Fruit fly (Drosophila melanogaster) whole organism, larva: Measurements from ENCODE around the gene fz2.

Experiments used
- noc ChIP-seq: fragments of 200-800 bp; sonication (Bioruptor generic); optimal IDR thresholded peaks from 3 replicates; lab custom pipeline; 2019; ENCODE audit warnings: missing biosample characterization, mild to moderate bottlenecking, missing genetic modification characterization, moderate library complexity

fz2 gene

dm6 chr3L:19234922-19235702 is at the start of gene fz2:
TSS of gene fz2 (minus strand) at chr3L:19235373.
- TF ChIP-seq noc (tag; lab: Kevin White, UChicago) = no peak

dm6 chr3L:19280700-19281099 is 45.5 kb upstream of the fz2 start, which contains the start of gene CG14089:
TSS of gene CG14089 (minus strand) at chr3L:19280800.
- TF ChIP-seq noc (tag; lab: Kevin White, UChicago) = no peak

dm6 chr3L:19280283-19280682 is 45.1 kb upstream of the fz2 start:
- TF ChIP-seq noc (tag; lab: Kevin White, UChicago) = no peak

- TF ChIP-seq noc (tag; lab: Kevin White, UChicago) = no peak
These were observed 40.3 kb upstream of the fz2 start, which contains the start of gene CG14086 for dm6 chr3L:19275491-19275890. TSS of gene CG14086 (plus strand) at chr3L:19275791.

- TF ChIP-seq noc (tag; lab: Kevin White, UChicago) = no peak
These were observed 35.4 kb upstream of the fz2 start, which contains the start of gene CG14088 for dm6 chr3L:19270542-19270941. TSS of gene CG14088 (minus strand) at chr3L:19270642.

dm6 chr3L:19268720-19269401 is 33.7 kb upstream of the fz2 start, which contains the start of the genes Aldh7A1 and CG14085:
TSS of gene Aldh7A1 (minus strand) at chr3L:19268913.
TSS of gene CG14085 (plus strand) at chr3L:19269351.
- TF ChIP-seq noc (tag; lab: Kevin White, UChicago) = peak; percentile 83

- no peak for TF ChIP-seq noc (tag; lab: Kevin White, UChicago)
These were observed 30.6 kb upstream of the fz2 start, which contains the start of gene CG45081 for dm6 chr3L:19265761-19266160. TSS of gene CG45081 (plus strand) at chr3L:19266061.

dm6 chr3L:19264141-19264487 is 28.9 kb upstream of the fz2 start, which contains the start of gene Max:
TSS of gene Max (minus strand) at chr3L:19264184.
- peak; percentile 63 for TF ChIP-seq noc (tag; lab: Kevin White, UChicago)

- no peak for TF ChIP-seq noc (tag; lab: Kevin White, UChicago)
These were observed 28.4 kb upstream of the fz2 start, which contains the start of the genes CG42374 and Mettl5 for dm6 chr3L:19263480-19264140. TSS of gene CG42374 (plus strand) at chr3L:19263766. TSS of gene Mettl5 (plus strand) at chr3L:19263766.

dm6 chr3L:19261720-19262119 is 26.5 kb upstream of the fz2 start:
- TF ChIP-seq noc (tag; lab: Kevin White, UChicago) = no peak

dm6 chr3L:19261213-19261612 is 26.0 kb upstream of the fz2 start, which contains the start of gene Bet1:
TSS of gene Bet1 (plus strand) at chr3L:19261394.
- TF ChIP-seq noc (tag; lab: Kevin White, UChicago) = no peak

- peak; percentile 59 for TF ChIP-seq noc (tag; lab: Kevin White, UChicago)
These were observed 25.2 kb upstream of the fz2 start, which contains the start of gene nes for dm6 chr3L:19260278-19260803. TSS of gene nes (minus strand) at chr3L:19260679.

- no peak for TF ChIP-seq noc (tag; lab: Kevin White, UChicago)
These were observed 23.0 kb upstream of the fz2 start for dm6 chr3L:19258199-19258598.

dm6 chr3L:19254715-19255428 is 19.7 kb upstream of the fz2 start, which contains the start of the genes mRpL21 and rept:
TSS of gene mRpL21 (minus strand) at chr3L:19255061.
TSS of gene rept (plus strand) at chr3L:19255340.
- TF ChIP-seq noc (tag; lab: Kevin White, UChicago) = peak; percentile 66
